Fruit fly (Drosophila melanogaster) whole organism, adult: ENCODE results near the gene Prim2.

Source experiments
- CG5204 ChIP-seq: fragments of 200-800 bp; sonication (Bioruptor generic); optimal IDR thresholded peaks from 2 replicates; lab custom pipeline; 2016; ENCODE audit warnings: missing biosample characterization, missing genetic modification characterization
- CG7101 ChIP-seq: fragments of 200-800 bp; sonication (Bioruptor generic); optimal IDR thresholded peaks from 2 replicates; lab custom pipeline; 2018; ENCODE audit warnings: missing biosample characterization, mild to moderate bottlenecking, missing genetic modification characterization, moderate library complexity
- Mnt ChIP-seq: fragments of 200-800 bp; sonication (Bioruptor generic); optimal IDR thresholded peaks from 2 replicates; lab custom pipeline; 2016; ENCODE audit warnings: missing biosample characterization, mild to moderate bottlenecking, missing genetic modification characterization
- bab1 ChIP-seq: fragments of 200-800 bp; sonication (Bioruptor generic); optimal IDR thresholded peaks from 3 replicates; lab custom pipeline; 2019; ENCODE audit warnings: missing biosample characterization, mild to moderate bottlenecking, missing genetic modification characterization, moderate library complexity
- kay ChIP-seq: fragments of 200-800 bp; sonication (Bioruptor generic); peaks from one replicate; lab custom pipeline; 2016; ENCODE audit warnings: missing biosample characterization, missing genetic modification characterization, borderline replicate concordance
- toe ChIP-seq: fragments of 200-800 bp; sonication (Bioruptor generic); optimal IDR thresholded peaks from 2 replicates; lab custom pipeline; 2016; ENCODE audit warnings: missing biosample characterization, missing genetic modification characterization

- TF ChIP-seq kay (GFP tag; lab: Kevin White, UChicago) = no peak
- peak; percentile 29 for TF ChIP-seq Mnt (GFP tag; lab: Kevin White, UChicago)
- TF ChIP-seq bab1 = peak; percentile 43
- TF ChIP-seq CG7101 (tag; lab: Kevin White, UChicago) = peak; percentile 45
- TF ChIP-seq CG5204 (GFP tag; lab: Kevin White, UChicago) = no peak
- peak; percentile 15 for TF ChIP-seq toe (GFP tag; lab: Kevin White, UChicago)
Measured at dm6 chr3L:20313469-20313868, 47.9 kb downstream of the Prim2 start, which contains the start of gene alphaSnap.
